Worm (Caenorhabditis elegans): ENCODE measurements around the gene srt-6.

DNA sequence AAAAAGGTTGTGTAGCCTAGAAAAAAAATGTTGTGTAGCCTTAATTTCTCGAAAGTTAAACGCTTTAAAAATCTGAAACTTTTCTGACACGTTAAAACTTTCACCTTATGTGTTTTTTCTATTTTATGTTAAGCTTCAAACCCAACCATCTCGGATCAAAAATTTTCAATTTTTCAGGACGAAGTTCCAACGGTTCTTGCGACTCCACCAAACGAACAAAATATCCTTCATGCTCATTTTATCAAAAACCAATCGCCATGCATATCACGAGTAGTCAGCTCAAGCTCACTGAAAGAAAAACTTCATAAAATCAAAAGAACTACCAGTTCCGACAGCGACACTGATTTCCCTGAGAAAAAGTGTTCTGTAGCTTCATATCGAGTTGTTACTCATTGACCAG is 27.9 kb upstream of the srt-6 start:
- TF ChIP-seq C06A6.2 (GFP tag; conservative IDR thresholded peaks at IDR 0.05): no peak
- no peak for TF ChIP-seq unc-130 (GFP tag; optimal IDR thresholded peaks at IDR 0.05)
- no peak for TF ChIP-seq egl-18 (GFP tag; IDR thresholded peaks at IDR 0.05)
- no peak for TF ChIP-seq F33H1.4 (GFP tag; IDR thresholded peaks at IDR 0.05)
- no peak for TF ChIP-seq mxl-1 (tag; optimal IDR thresholded peaks at IDR 0.05)
- no peak for TF ChIP-seq cebp-2 (GFP tag; IDR thresholded peaks at IDR 0.05)
- TF ChIP-seq K12H6.12 (tag; optimal IDR thresholded peaks at IDR 0.05): no peak
- TF ChIP-seq lag-1 (GFP tag; IDR thresholded peaks at IDR 0.05): no peak
- TF ChIP-seq fkh-3 (tag; optimal IDR thresholded peaks at IDR 0.05): no peak
- no peak for TF ChIP-seq ets-4 (GFP tag; optimal IDR thresholded peaks at IDR 0.05)

Measured in whole organism, young adult.